Worm (Caenorhabditis elegans) whole organism, early embryonic: ENCODE results near the gene frm-8.

Experiments used
- B0310.2 ChIP-seq: sonication (generic microtip); optimal IDR thresholded peaks from 2 replicates; lab custom pipeline; 2016; ENCODE audit warnings: mild to moderate bottlenecking, missing genetic modification characterization, missing compliant biosample characterization
- F13C5.2 ChIP-seq: sonication (generic microtip); optimal IDR thresholded peaks from 2 replicates; lab custom pipeline; 2017; ENCODE audit warnings: mild to moderate bottlenecking, missing genetic modification characterization, inconsistent platforms, missing compliant biosample characterization
- aly-1 ChIP-seq: sonication (generic microtip); optimal IDR thresholded peaks from 2 replicates; lab custom pipeline; 2016; ENCODE audit warnings: missing genetic modification characterization, missing compliant biosample characterization
- ama-1 ChIP-seq: fragments of 150-350 bp; optimal IDR thresholded peaks from 2 replicates; lab custom pipeline; 2014
- ceh-13 ChIP-seq: fragments of 200-800 bp; sonication (Bioruptor generic); optimal IDR thresholded peaks from 2 replicates; lab custom pipeline; 2018; ENCODE audit warnings: mild to moderate bottlenecking, missing genetic modification characterization, missing compliant biosample characterization
- ceh-36 ChIP-seq: sonication (generic microtip); optimal IDR thresholded peaks from 2 replicates; lab custom pipeline; 2016; ENCODE audit warnings: missing genetic modification characterization, inconsistent platforms, missing compliant biosample characterization
- ets-7 ChIP-seq: sonication (generic microtip); optimal IDR thresholded peaks from 2 replicates; lab custom pipeline; 2016; ENCODE audit warnings: missing genotype, missing genetic modification characterization, missing compliant biosample characterization
- flt-1 ChIP-seq: fragments of 200-800 bp; sonication (Bioruptor generic); IDR thresholded peaks from 2 replicates; pipeline ENCODE4 v1.3.6; 2022; ENCODE audit warnings: missing genetic modification characterization, missing compliant biosample characterization
- hmbx-1 ChIP-seq: sonication (generic microtip); optimal IDR thresholded peaks from 2 replicates; lab custom pipeline; 2016; ENCODE audit warnings: mild to moderate bottlenecking, missing genetic modification characterization, missing compliant biosample characterization
- hmg-4 ChIP-seq: fragments of 200-800 bp; sonication (Bioruptor generic); optimal IDR thresholded peaks from 2 replicates; lab custom pipeline; 2018; ENCODE audit warnings: mild to moderate bottlenecking, missing genetic modification characterization, missing compliant biosample characterization
- pes-1 ChIP-seq: fragments of 200-800 bp; sonication (Bioruptor generic); IDR thresholded peaks from 2 replicates; pipeline ENCODE4 v1.3.6; 2022; ENCODE audit warnings: missing genetic modification reagents, missing genetic modification characterization, missing compliant biosample characterization
- scrt-1 ChIP-seq: fragments of 200-800 bp; sonication (Bioruptor generic); IDR thresholded peaks from 2 replicates; pipeline ENCODE4 v1.3.6; 2022; ENCODE audit warnings: missing genetic modification characterization, missing compliant biosample characterization
- sea-1 ChIP-seq: fragments of 200-800 bp; sonication (Bioruptor generic); conservative IDR thresholded peaks from 2 replicates; pipeline ENCODE4 v1.3.6; 2022; ENCODE audit warnings: missing genetic modification characterization, missing compliant biosample characterization
- tbx-11 ChIP-seq: fragments of 200-800 bp; sonication (Bioruptor generic); IDR thresholded peaks from 2 replicates; pipeline ENCODE4 v1.3.6; 2022; ENCODE audit warnings: missing genetic modification characterization, missing compliant biosample characterization
- tbx-37 ChIP-seq: fragments of 200-800 bp; sonication (Bioruptor generic); conservative IDR thresholded peaks from 2 replicates; pipeline ENCODE4 v1.3.6; 2022; ENCODE audit warnings: missing genetic modification reagents, missing genetic modification characterization, missing compliant biosample characterization
- tra-4 ChIP-seq: sonication (generic microtip); optimal IDR thresholded peaks from 2 replicates; lab custom pipeline; 2017; ENCODE audit warnings: missing genetic modification characterization, missing compliant biosample characterization

frm-8 gene

DNA sequence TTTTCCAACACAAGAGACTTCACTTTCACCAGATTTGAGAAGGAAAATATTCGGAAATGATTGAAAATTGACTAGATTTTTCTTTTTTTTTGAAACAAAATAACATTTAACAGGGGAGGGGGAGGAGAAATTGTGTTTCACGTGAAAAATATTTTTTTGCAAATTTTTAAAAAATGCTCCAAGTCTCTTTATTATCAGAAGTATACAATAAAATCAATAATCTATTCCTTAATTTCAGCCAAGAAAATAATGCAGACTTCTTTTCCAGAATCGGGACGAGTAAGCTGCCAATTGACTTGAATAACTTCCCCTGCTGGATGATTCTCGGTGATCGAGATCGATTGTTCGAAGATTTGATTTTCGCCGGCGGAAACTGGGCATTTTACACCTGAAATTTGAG, 20.6 kb downstream of the frm-8 start, which contains the start of gene R148.7:
Gene R148.7, minus strand, starts transcription at position 101 of the 400 bp plus-strand sequence.
- no peak for TF ChIP-seq ceh-36 (tag; lab: Kevin White, UChicago)

DNA sequence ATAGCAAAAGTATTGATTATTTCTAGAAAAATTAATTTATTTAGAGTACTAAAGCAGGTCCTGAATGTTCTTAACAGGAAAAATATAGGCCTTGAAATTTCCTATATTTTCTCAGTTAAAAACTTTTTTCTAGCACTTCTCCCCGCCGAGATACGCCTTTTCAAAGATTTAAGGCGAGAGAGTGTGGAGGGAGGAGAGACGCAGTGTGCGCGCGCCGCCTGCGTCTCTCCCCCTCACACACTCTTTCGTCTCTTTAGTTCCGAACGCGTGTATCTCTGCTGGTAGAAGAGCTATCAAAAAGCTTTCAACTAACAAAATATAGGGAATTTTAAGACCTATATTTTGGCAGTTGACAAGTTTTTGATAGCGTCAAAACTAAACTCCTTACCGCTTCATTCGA, 21.0 kb downstream of the frm-8 start:
- TF ChIP-seq ets-7 (tag; lab: Kevin White, UChicago): no peak

DNA sequence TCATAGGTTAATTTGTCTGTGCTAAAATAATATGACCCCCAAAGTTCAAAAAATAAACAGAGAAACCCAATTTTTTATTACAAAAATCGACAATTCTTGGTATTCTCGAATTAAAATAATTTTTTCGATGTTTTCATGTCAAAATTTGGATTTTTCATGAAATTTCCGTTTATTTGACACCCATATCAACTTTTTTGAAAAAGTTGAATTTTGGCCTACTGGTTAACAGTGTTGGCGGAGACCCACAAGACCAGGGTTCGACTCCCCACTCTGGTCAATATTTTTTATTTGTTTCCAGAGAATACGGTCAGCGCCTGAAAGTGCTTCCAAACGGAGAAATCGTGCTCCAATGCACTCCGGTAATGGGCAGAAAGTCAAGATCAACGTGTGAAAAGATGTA, 27.2 kb downstream of the frm-8 start:
- TF ChIP-seq ama-1 (lab: Kevin White, UChicago) (no peak), pes-1 (GFP tag; lab: Robert Waterston, UW) (no peak), tbx-11 (GFP tag; lab: Robert Waterston, UW) (no peak)

DNA sequence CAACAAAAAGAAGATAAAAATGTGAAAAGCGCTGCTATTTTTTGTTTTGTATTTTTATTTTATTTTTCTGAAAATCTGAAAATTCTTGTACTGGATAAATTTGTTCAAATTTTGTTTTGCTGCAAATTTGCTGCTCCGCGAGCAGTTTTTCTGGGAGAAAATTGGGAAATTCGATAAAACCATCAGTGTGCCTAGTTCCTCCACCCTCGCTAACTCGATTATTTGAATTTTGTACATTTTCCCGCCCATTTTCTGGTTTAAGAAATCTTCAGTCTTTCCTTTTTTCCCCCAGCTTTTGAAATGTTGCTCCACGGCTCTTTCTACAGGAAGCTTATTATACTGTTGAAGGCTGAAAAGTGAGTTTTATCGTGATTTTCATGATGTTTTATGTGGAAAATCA, 27.8 kb downstream of the frm-8 start, which contains the start of gene R148.8:
Gene R148.8, plus strand, starts transcription at position 301 of the 400 bp plus-strand sequence.
- no peak for TF ChIP-seq flt-1 (GFP tag; lab: Robert Waterston, UW)
- no peak for TF ChIP-seq ets-7 (tag; lab: Kevin White, UChicago)
- TF ChIP-seq F13C5.2 (tag; lab: Kevin White, UChicago): no peak
- TF ChIP-seq ceh-13 (GFP tag; lab: Kevin White, UChicago): no peak
- no peak for TF ChIP-seq tbx-11 (GFP tag; lab: Robert Waterston, UW)
- no peak for TF ChIP-seq pes-1 (GFP tag; lab: Robert Waterston, UW)
- TF ChIP-seq ceh-36 (tag; lab: Kevin White, UChicago): no peak
- TF ChIP-seq sea-1 (GFP tag; lab: Robert Waterston, UW): no peak
- no peak for TF ChIP-seq scrt-1 (GFP tag; lab: Robert Waterston, UW)
- no peak for TF ChIP-seq ama-1 (lab: Kevin White, UChicago)
- TF ChIP-seq tbx-37 (GFP tag; lab: Robert Waterston, UW): no peak
- TF ChIP-seq aly-1: no peak

DNA sequence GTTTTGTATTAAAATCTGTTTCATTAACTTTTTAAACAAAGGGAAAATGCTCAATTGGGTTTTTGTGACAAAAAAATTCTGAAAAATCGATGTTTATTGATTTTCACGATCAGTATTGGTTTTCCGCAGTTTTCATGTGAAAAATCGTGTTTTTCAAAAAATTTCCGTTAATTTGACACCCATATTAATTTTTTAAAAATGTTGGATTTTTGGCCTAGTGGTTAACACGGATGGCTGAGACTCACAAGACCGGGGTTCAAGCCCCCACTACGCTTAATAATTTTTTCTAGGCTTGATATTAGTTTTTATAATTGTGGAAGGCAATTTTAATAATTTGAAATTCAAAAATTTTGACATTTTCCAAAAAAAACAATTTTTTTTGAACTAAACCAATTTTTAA, 28.3 kb downstream of the frm-8 start:
- TF ChIP-seq scrt-1 (GFP tag; lab: Robert Waterston, UW) (no peak), B0310.2 (tag; lab: Kevin White, UChicago) (no peak), ets-7 (tag; lab: Kevin White, UChicago) (no peak), sea-1 (GFP tag; lab: Robert Waterston, UW) (no peak)

DNA sequence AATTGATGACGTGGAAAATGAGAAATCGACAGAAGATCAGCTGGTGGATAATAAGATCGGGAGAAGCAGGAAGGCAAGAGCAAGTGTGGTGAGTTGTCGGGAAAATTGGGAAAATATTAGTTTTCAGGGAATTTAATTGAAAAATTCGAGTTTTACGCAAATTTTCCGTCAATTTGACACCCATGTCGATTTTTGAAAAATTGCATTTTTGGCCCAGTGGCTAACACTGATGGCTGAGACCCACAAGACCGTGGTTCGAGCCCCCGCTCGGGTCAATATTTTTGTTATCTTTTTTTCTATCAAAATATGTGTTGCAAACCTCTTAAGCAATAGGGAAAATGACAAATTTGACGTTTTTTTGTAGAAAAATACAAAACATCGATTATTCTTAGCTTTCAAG, 30.4 kb downstream of the frm-8 start:
- TF ChIP-seq tbx-37 (GFP tag; lab: Robert Waterston, UW) (no peak), F13C5.2 (tag; lab: Kevin White, UChicago) (no peak), pes-1 (GFP tag; lab: Robert Waterston, UW) (no peak), ama-1 (lab: Kevin White, UChicago) (no peak), scrt-1 (GFP tag; lab: Robert Waterston, UW) (no peak), hmg-4 (GFP tag; lab: Kevin White, UChicago) (no peak), tbx-11 (GFP tag; lab: Robert Waterston, UW) (no peak)

DNA sequence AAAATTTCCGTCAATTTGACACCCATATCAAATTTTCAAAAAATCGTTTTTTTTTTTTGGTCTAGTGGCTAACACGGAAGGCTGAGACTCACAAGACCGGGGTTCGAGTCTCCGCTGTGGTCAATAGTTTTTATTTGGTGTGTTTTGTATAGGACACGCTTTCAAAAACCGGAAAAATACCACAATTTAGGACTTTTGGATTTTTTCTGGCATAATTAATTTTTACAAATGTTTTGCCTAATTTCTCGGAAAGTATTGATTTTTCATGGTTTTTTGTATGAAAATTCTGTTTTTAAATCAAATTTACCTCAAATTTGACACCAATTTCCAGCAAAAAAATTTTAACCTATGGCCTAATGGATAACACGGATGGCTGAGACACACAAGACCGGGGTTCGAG, 33.0 kb downstream of the frm-8 start, which contains the start of gene mks-1:
Gene mks-1, plus strand, starts transcription at position 301 of the 400 bp plus-strand sequence.
- TF ChIP-seq aly-1: no peak
- no peak for TF ChIP-seq tra-4 (tag; lab: Kevin White, UChicago)
- no peak for TF ChIP-seq flt-1 (GFP tag; lab: Robert Waterston, UW)
- no peak for TF ChIP-seq ama-1 (lab: Kevin White, UChicago)
- TF ChIP-seq tbx-37 (GFP tag; lab: Robert Waterston, UW): no peak
- TF ChIP-seq F13C5.2 (tag; lab: Kevin White, UChicago): no peak
- no peak for TF ChIP-seq pes-1 (GFP tag; lab: Robert Waterston, UW)
- no peak for TF ChIP-seq scrt-1 (GFP tag; lab: Robert Waterston, UW)
- TF ChIP-seq ets-7 (tag; lab: Kevin White, UChicago): no peak
- no peak for TF ChIP-seq ceh-36 (tag; lab: Kevin White, UChicago)
- TF ChIP-seq hmbx-1: no peak
- no peak for TF ChIP-seq ceh-13 (GFP tag; lab: Kevin White, UChicago)
- no peak for TF ChIP-seq tbx-11 (GFP tag; lab: Robert Waterston, UW)
- no peak for TF ChIP-seq sea-1 (GFP tag; lab: Robert Waterston, UW)
- no peak for TF ChIP-seq B0310.2 (tag; lab: Kevin White, UChicago)

DNA sequence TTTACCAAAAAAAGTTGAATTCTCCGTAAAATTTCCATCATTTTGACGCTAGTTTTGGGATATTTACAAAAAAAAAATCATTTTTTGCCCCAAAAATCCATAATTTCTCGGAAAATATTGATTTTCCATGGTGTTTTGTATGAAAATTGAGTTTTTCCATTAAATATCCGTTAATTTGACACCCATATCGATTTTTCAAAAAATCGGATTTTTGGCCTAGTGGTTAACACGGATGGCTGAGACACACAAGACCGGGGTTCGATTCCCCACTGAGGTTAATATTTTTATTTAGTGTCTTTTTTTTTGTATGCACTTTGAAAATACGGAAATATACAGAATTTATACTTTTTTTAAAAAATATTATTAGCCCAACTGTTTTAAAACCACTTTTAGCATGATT, 33.7 kb downstream of the frm-8 start:
- TF ChIP-seq tra-4 (tag; lab: Kevin White, UChicago): no peak

DNA sequence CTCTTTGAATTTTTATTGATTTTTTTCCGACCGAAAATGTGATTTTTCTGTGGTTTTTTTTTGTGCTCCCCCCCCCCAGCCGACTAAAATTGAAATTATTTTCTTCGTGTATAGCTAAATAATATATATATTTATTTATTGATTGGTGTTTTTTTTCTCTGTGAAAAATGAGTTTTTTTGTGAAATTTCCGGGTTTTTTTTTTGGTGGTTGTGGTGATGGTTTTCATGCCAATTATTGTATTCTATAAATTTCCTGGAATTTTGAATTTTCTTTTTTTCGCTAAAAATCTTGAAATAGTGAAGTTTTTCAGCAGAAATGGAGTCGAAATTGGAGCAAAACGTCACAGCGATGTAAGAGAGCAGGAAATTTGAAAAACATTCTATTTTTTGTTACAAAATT, 35.6 kb downstream of the frm-8 start, which contains the start of gene lmtr-5:
Gene lmtr-5, plus strand, starts transcription at position 301 of the 400 bp plus-strand sequence.
- no peak for TF ChIP-seq pes-1 (GFP tag; lab: Robert Waterston, UW)

DNA sequence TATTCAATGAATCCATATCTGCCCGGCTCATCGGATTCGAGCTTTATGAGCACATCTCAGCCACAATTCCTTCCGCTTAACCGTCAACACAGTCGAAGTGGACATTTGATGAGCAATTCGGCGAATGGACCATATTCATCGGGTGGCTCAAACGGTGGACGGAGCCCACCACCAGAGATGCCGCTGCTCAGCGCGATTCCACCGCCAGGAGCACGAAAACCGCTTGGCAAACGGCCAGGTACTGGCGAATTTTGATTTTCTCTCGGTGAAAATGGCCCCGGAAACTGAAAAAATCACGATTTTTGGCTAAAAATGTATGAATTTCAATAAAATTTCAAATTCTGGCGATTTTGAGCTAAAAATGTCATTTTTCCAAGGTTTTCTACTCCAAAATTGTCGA, 39.1 kb downstream of the frm-8 start:
- no peak for TF ChIP-seq ceh-36 (tag; lab: Kevin White, UChicago)
- TF ChIP-seq sea-1 (GFP tag; lab: Robert Waterston, UW): no peak
- TF ChIP-seq tra-4 (tag; lab: Kevin White, UChicago): no peak
- TF ChIP-seq hmbx-1: no peak
- TF ChIP-seq pes-1 (GFP tag; lab: Robert Waterston, UW): no peak
- TF ChIP-seq ama-1 (lab: Kevin White, UChicago): no peak
- TF ChIP-seq B0310.2 (tag; lab: Kevin White, UChicago): no peak
- no peak for TF ChIP-seq hmg-4 (GFP tag; lab: Kevin White, UChicago)
- TF ChIP-seq F13C5.2 (tag; lab: Kevin White, UChicago): no peak
- TF ChIP-seq flt-1 (GFP tag; lab: Robert Waterston, UW): no peak
- TF ChIP-seq ets-7 (tag; lab: Kevin White, UChicago): no peak
